Worm (Caenorhabditis elegans): ENCODE data around the gene R04B5.5.

DNA sequence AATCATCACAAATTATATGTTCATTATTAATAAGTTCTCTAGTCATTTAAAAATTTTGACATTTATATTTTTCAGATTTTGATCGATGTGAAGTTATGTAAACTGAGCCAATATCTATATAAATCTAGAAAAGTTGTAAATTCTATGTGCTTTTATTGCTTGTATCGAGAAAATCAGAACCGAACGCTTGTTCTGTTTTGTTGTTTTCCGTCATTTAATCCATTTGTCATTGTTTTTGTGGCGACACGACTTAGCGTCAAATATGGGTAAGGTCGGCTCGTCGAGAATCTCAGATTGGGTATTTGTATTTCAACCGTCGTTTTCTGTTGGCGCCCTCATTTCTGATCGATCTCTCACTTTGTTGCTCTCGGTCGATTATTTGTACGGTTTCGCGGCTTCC is 27.0 kb downstream of the R04B5.5 start, which contains the start of gene cht-5:
- TF ChIP-seq dmd-4 (tag; optimal IDR thresholded peaks at IDR 0.05; ENCODE audit: borderline replicate concordance) (no peak), ztf-16 (tag; optimal IDR thresholded peaks at IDR 0.05) (no peak), pqm-1 (tag; optimal IDR thresholded peaks at IDR 0.05) (no peak), zip-5 (tag; optimal IDR thresholded peaks at IDR 0.05) (no peak), fkh-10 (GFP tag; optimal IDR thresholded peaks at IDR 0.05) (no peak), unc-55 (GFP tag; optimal IDR thresholded peaks at IDR 0.05) (no peak), nhr-11 (tag; optimal IDR thresholded peaks at IDR 0.05) (no peak)
